Worm (Caenorhabditis elegans) whole organism, L1 larva: ENCODE data around the gene T11G6.2.

Source experiments
- C16A3.4 ChIP-seq: fragments of 150-350 bp; optimal IDR thresholded peaks from 2 replicates; lab custom pipeline; 2014; ENCODE audit warnings: missing biosample characterization, missing genetic modification characterization
- C34B4.2 ChIP-seq: sonication (generic microtip); optimal IDR thresholded peaks from 2 replicates; lab custom pipeline; 2017; ENCODE audit warnings: mild to moderate bottlenecking, missing genetic modification characterization, missing compliant biosample characterization
- aha-1 ChIP-seq: fragments of 150-350 bp; optimal IDR thresholded peaks from 2 replicates; lab custom pipeline; 2014; ENCODE audit warnings: missing biosample characterization, missing genetic modification characterization
- alr-1 ChIP-seq: fragments of 200-800 bp; sonication (Bioruptor generic); optimal IDR thresholded peaks from 2 replicates; lab custom pipeline; 2018; ENCODE audit warnings: borderline replicate concordance, mild to moderate bottlenecking, missing genetic modification characterization, missing compliant biosample characterization
- ceh-82 ChIP-seq, 3 experiments: fragments of 150-350 bp in 1 of 3; sonication (generic microtip) in 2 of 3; optimal IDR thresholded peaks; 2 replicates each; lab custom pipeline; 2014 to 2017; ENCODE audit warnings: missing biosample characterization in 3 of 3, missing genetic modification characterization in 3 of 3
- ceh-88 ChIP-seq: fragments of 200-800 bp; sonication (Bioruptor generic); IDR thresholded peaks from 2 replicates; pipeline ENCODE4 v1.3.6; 2022; ENCODE audit warnings: missing genetic modification characterization, missing compliant biosample characterization
- ceh-90 ChIP-seq: sonication (generic microtip); optimal IDR thresholded peaks from 2 replicates; lab custom pipeline; 2016; ENCODE audit warnings: missing genetic modification characterization, missing compliant biosample characterization
- dpl-1 ChIP-seq, 3 experiments: fragments of 150-350 bp in 2 of 3; sonication (generic microtip) in 1 of 3; optimal IDR thresholded peaks; 2 replicates each; lab custom pipeline; 2014 to 2017; ENCODE audit warnings: missing biosample characterization in 3 of 3, missing genetic modification characterization in 3 of 3, missing genetic modification reagents in 3 of 3
- dsc-1 ChIP-seq: sonication (generic microtip); optimal IDR thresholded peaks from 2 replicates; lab custom pipeline; 2016; ENCODE audit warnings: mild to moderate bottlenecking, missing genetic modification characterization, missing compliant biosample characterization
- egl-13 ChIP-seq: sonication (generic microtip); optimal IDR thresholded peaks from 2 replicates; lab custom pipeline; 2016; ENCODE audit warnings: missing genotype, missing genetic modification reagents, missing genetic modification characterization, missing compliant biosample characterization
- egl-27 ChIP-seq, 2 experiments: fragments of 150-350 bp in 1 of 2; sonication (generic microtip); optimal IDR thresholded peaks; 3 replicates each; lab custom pipeline; 2017 to 2018; ENCODE audit warnings: missing biosample characterization in 2 of 2, missing genetic modification characterization in 2 of 2, missing genetic modification reagents in 2 of 2
- elt-2 ChIP-seq: sonication (generic microtip); optimal IDR thresholded peaks from 2 replicates; lab custom pipeline; 2016; ENCODE audit warnings: missing genetic modification characterization, mild to moderate bottlenecking, inconsistent platforms, missing compliant biosample characterization, missing genetic modification reagents
- ets-5 ChIP-seq: fragments of 200-800 bp; sonication (Bioruptor generic); IDR thresholded peaks from 2 replicates; pipeline ENCODE4 v1.3.6; 2022; ENCODE audit warnings: missing genetic modification characterization, missing compliant biosample characterization
- fkh-10 ChIP-seq: sonication (generic microtip); optimal IDR thresholded peaks from 2 replicates; lab custom pipeline; 2017; ENCODE audit warnings: missing biosample characterization, missing genetic modification reagents, missing genetic modification characterization
- fkh-4 ChIP-seq: sonication (generic microtip); optimal IDR thresholded peaks from 2 replicates; lab custom pipeline; 2016; ENCODE audit warnings: missing compliant biosample characterization, missing genetic modification characterization, borderline replicate concordance
- fos-1 ChIP-seq: fragments of 150-350 bp; optimal IDR thresholded peaks from 2 replicates; lab custom pipeline; 2014; ENCODE audit warnings: missing biosample characterization, missing genetic modification characterization
- hlh-17 ChIP-seq: fragments of 200-800 bp; sonication (Bioruptor generic); optimal IDR thresholded peaks from 2 replicates; lab custom pipeline; 2018; ENCODE audit warnings: missing genetic modification characterization, mild to moderate bottlenecking, missing compliant biosample characterization, moderate library complexity, borderline replicate concordance
- irx-1 ChIP-seq: sonication (generic microtip); optimal IDR thresholded peaks from 2 replicates; lab custom pipeline; 2016; ENCODE audit warnings: missing genetic modification characterization, missing compliant biosample characterization
- isw-1 ChIP-seq: fragments of 200-800 bp; sonication (Bioruptor generic); IDR thresholded peaks from 2 replicates; pipeline ENCODE4 v1.3.6; 2022; ENCODE audit warnings: missing genetic modification characterization, missing compliant biosample characterization
- jun-1 ChIP-seq: fragments of 150-350 bp; optimal IDR thresholded peaks from 2 replicates; lab custom pipeline; 2014; ENCODE audit warnings: missing biosample characterization, missing genetic modification reagents, missing genetic modification characterization
- lin-13 ChIP-seq: fragments of 150-350 bp; optimal IDR thresholded peaks from 2 replicates; lab custom pipeline; 2014; ENCODE audit warnings: missing biosample characterization, missing genetic modification reagents, missing genetic modification characterization
- lin-14 ChIP-seq: fragments of 200-800 bp; sonication (Bioruptor generic); optimal IDR thresholded peaks from 2 replicates; lab custom pipeline; 2018; ENCODE audit warnings: mild to moderate bottlenecking, missing genetic modification characterization, moderate library complexity, missing compliant biosample characterization
- lin-35 ChIP-seq, 2 experiments: fragments of 150-350 bp; optimal IDR thresholded peaks; 2 replicates each; lab custom pipeline; 2014; ENCODE audit warnings: missing biosample characterization in 2 of 2, missing genetic modification characterization in 2 of 2, missing genetic modification reagents in 2 of 2
- lir-3 ChIP-seq: sonication (generic microtip); optimal IDR thresholded peaks from 2 replicates; lab custom pipeline; 2016; ENCODE audit warnings: mild to moderate bottlenecking, missing genetic modification characterization, moderate library complexity, missing compliant biosample characterization; ENCODE audit not compliant: poor library complexity
- lsy-2 ChIP-seq, 2 experiments: fragments of 150-350 bp; optimal IDR thresholded peaks; 2 replicates each; lab custom pipeline; 2014; ENCODE audit warnings: missing biosample characterization in 2 of 2, missing genetic modification characterization in 2 of 2
- mab-9 ChIP-seq: fragments of 200-800 bp; sonication (Bioruptor generic); IDR thresholded peaks from 2 replicates; pipeline ENCODE4 v1.3.6; 2022; ENCODE audit warnings: missing genetic modification reagents, missing genetic modification characterization, missing compliant biosample characterization
- mdl-1 ChIP-seq, 2 experiments: fragments of 150-350 bp; optimal IDR thresholded peaks; 2 replicates each; lab custom pipeline; 2014 to 2017; ENCODE audit warnings: missing biosample characterization in 2 of 2, missing genetic modification characterization in 2 of 2, inconsistent platforms in 1 of 2
- mep-1 ChIP-seq: fragments of 150-350 bp; optimal IDR thresholded peaks from 2 replicates; lab custom pipeline; 2014; ENCODE audit warnings: missing biosample characterization, missing genetic modification characterization
- nhr-19 ChIP-seq: fragments of 200-800 bp; sonication (Bioruptor generic); conservative IDR thresholded peaks from 2 replicates; pipeline ENCODE4 v1.3.6; 2022; ENCODE audit warnings: missing genetic modification characterization, missing compliant biosample characterization
- nhr-20 ChIP-seq: sonication (generic microtip); optimal IDR thresholded peaks from 2 replicates; lab custom pipeline; 2016; ENCODE audit warnings: mild to moderate bottlenecking, missing genetic modification characterization, missing compliant biosample characterization
- nhr-237 ChIP-seq: fragments of 150-350 bp; optimal IDR thresholded peaks from 2 replicates; lab custom pipeline; 2014; ENCODE audit warnings: missing biosample characterization, missing genetic modification characterization
- nhr-28 ChIP-seq: fragments of 150-350 bp; optimal IDR thresholded peaks from 2 replicates; lab custom pipeline; 2014; ENCODE audit warnings: missing biosample characterization, missing genetic modification characterization
- nhr-76 ChIP-seq: sonication (generic microtip); optimal IDR thresholded peaks from 2 replicates; lab custom pipeline; 2017; ENCODE audit warnings: missing biosample characterization, missing genetic modification characterization
- nhr-84 ChIP-seq: sonication (generic microtip); optimal IDR thresholded peaks from 2 replicates; lab custom pipeline; 2017; ENCODE audit warnings: missing biosample characterization, missing genetic modification characterization
- nhr-85 ChIP-seq: sonication (generic microtip); peaks from one replicate; lab custom pipeline; 2016; ENCODE audit warnings: missing genetic modification characterization, inconsistent platforms, missing compliant biosample characterization
- pqm-1 ChIP-seq: sonication (generic microtip); optimal IDR thresholded peaks from 3 replicates; lab custom pipeline; 2017; ENCODE audit warnings: missing biosample characterization, missing genetic modification characterization
- snpc-4 ChIP-seq: fragments of 150-350 bp; optimal IDR thresholded peaks from 2 replicates; lab custom pipeline; 2014; ENCODE audit warnings: missing biosample characterization, missing genetic modification characterization
- snu-23 ChIP-seq: sonication (generic microtip); optimal IDR thresholded peaks from 2 replicates; lab custom pipeline; 2016; ENCODE audit warnings: missing genetic modification characterization, missing compliant biosample characterization
- sptf-1 ChIP-seq: fragments of 150-350 bp; optimal IDR thresholded peaks from 2 replicates; lab custom pipeline; 2014; ENCODE audit warnings: missing biosample characterization, missing genetic modification characterization
- sup-37 ChIP-seq: fragments of 200-800 bp; sonication (Bioruptor generic); optimal IDR thresholded peaks from 2 replicates; lab custom pipeline; 2018; ENCODE audit warnings: mild to moderate bottlenecking, missing genetic modification characterization, missing compliant biosample characterization
- swsn-7 ChIP-seq: sonication (generic microtip); optimal IDR thresholded peaks from 2 replicates; lab custom pipeline; 2016; ENCODE audit warnings: missing genetic modification characterization, missing compliant biosample characterization
- tbx-2 ChIP-seq: sonication (generic microtip); optimal IDR thresholded peaks from 2 replicates; lab custom pipeline; 2016; ENCODE audit warnings: missing genetic modification characterization, missing compliant biosample characterization
- tlp-1 ChIP-seq: fragments of 150-350 bp; optimal IDR thresholded peaks from 2 replicates; lab custom pipeline; 2014; ENCODE audit warnings: missing biosample characterization, missing genetic modification characterization
- unc-86 ChIP-seq: sonication (generic microtip); optimal IDR thresholded peaks from 2 replicates; lab custom pipeline; 2016; ENCODE audit warnings: missing genetic modification characterization, missing compliant biosample characterization
- vab-15 ChIP-seq: sonication (generic microtip); optimal IDR thresholded peaks from 2 replicates; lab custom pipeline; 2017; ENCODE audit warnings: missing genotype, mild to moderate bottlenecking, missing genetic modification characterization, missing compliant biosample characterization
- xbp-1 ChIP-seq: sonication (generic microtip); optimal IDR thresholded peaks from 2 replicates; lab custom pipeline; 2016; ENCODE audit warnings: missing genetic modification characterization, missing compliant biosample characterization
- ztf-11 ChIP-seq, 2 experiments: sonication (generic microtip); optimal IDR thresholded peaks; 2 replicates each; lab custom pipeline; 2016 to 2017; ENCODE audit warnings: missing genetic modification characterization in 2 of 2, missing biosample characterization in 1 of 2, missing compliant biosample characterization in 1 of 2

Gene T11G6.2

ce11 chrIV:10826029-10826428 lies 32.3 kb downstream of the T11G6.2 start:
- no peak for TF ChIP-seq ceh-82 (tag; optimal IDR thresholded peaks at IDR 0.05; lab: Kevin White, UChicago)
- no peak for TF ChIP-seq pqm-1
- TF ChIP-seq egl-13, result no peak
- no peak for TF ChIP-seq vab-15 (tag; lab: Kevin White, UChicago)
- no peak for TF ChIP-seq fkh-10 (GFP tag; lab: Kevin White, UChicago)
- no peak for TF ChIP-seq dpl-1 (GFP tag; optimal IDR thresholded peaks at IDR 0.05; lab: Kevin White, UChicago)
- TF ChIP-seq swsn-7 (tag; lab: Kevin White, UChicago), result no peak
- no peak for TF ChIP-seq lin-35 (GFP tag; optimal IDR thresholded peaks at IDR 0.05; lab: Kevin White, UChicago)
- TF ChIP-seq nhr-19 (GFP tag; lab: Robert Waterston, UW), result no peak
- no peak for TF ChIP-seq elt-2
- TF ChIP-seq fos-1, result no peak
- TF ChIP-seq dsc-1 (tag; lab: Kevin White, UChicago), result no peak
- no peak for TF ChIP-seq sup-37 (GFP tag; lab: Kevin White, UChicago)
- no peak for TF ChIP-seq hlh-17
- no peak for TF ChIP-seq ets-5 (GFP tag; lab: Robert Waterston, UW)

ce11 chrIV:10825383-10825782 lies 32.9 kb downstream of the T11G6.2 start:
- no peak for TF ChIP-seq sptf-1
- TF ChIP-seq tbx-2 (tag; lab: Kevin White, UChicago), result no peak
- TF ChIP-seq nhr-85 (tag; lab: Kevin White, UChicago), result no peak
- TF ChIP-seq nhr-28 (tag; lab: Kevin White, UChicago), result no peak
- no peak for TF ChIP-seq egl-13
- TF ChIP-seq irx-1 (tag; lab: Kevin White, UChicago), result no peak
- TF ChIP-seq egl-27 (tag; optimal IDR thresholded peaks at IDR 0.05; lab: Kevin White, UChicago), result no peak
- no peak for TF ChIP-seq nhr-84 (tag; lab: Kevin White, UChicago)
- no peak for TF ChIP-seq aha-1 (tag; lab: Kevin White, UChicago)
- TF ChIP-seq lin-13 (GFP tag; lab: Kevin White, UChicago), result no peak
- TF ChIP-seq ceh-90 (tag; lab: Kevin White, UChicago), result no peak
- no peak for TF ChIP-seq fkh-4 (tag; lab: Kevin White, UChicago)
- TF ChIP-seq C34B4.2, result no peak
- no peak for TF ChIP-seq dpl-1 (GFP tag; optimal IDR thresholded peaks at IDR 0.05; lab: Kevin White, UChicago)
- TF ChIP-seq lsy-2 (tag; optimal IDR thresholded peaks at IDR 0.05; lab: Kevin White, UChicago), result no peak
- TF ChIP-seq tlp-1 (tag; lab: Kevin White, UChicago), result no peak
- TF ChIP-seq elt-2, result no peak

- TF ChIP-seq ceh-90 (tag; lab: Kevin White, UChicago), result no peak
- TF ChIP-seq unc-86 (tag; lab: Kevin White, UChicago), result peak; percentile 84
- no peak for TF ChIP-seq nhr-76
- peak; percentile 66 for TF ChIP-seq ceh-88 (GFP tag; lab: Robert Waterston, UW)
- TF ChIP-seq lin-35 (GFP tag; optimal IDR thresholded peaks at IDR 0.05; lab: Kevin White, UChicago), result peak; percentile 75 to 84
- TF ChIP-seq jun-1 (tag; lab: Kevin White, UChicago), result peak; percentile 83
- peak; percentile 68 for TF ChIP-seq lir-3 (tag; lab: Kevin White, UChicago)
- TF ChIP-seq mdl-1 (tag; optimal IDR thresholded peaks at IDR 0.05; lab: Kevin White, UChicago), result peak in 1 of 2 experiments; percentile 84
- peak; percentile 93 for TF ChIP-seq lin-14 (GFP tag; lab: Kevin White, UChicago)
- TF ChIP-seq mep-1 (tag; lab: Kevin White, UChicago), result peak; percentile 83
- peak; percentile 63 for TF ChIP-seq xbp-1 (tag; lab: Kevin White, UChicago)
- peak; percentile 85 for TF ChIP-seq fkh-10 (GFP tag; lab: Kevin White, UChicago)
- TF ChIP-seq egl-27 (tag; optimal IDR thresholded peaks at IDR 0.05; lab: Kevin White, UChicago), result peak; percentile 24 to 53
- peak; percentile 39 for TF ChIP-seq isw-1
- TF ChIP-seq snpc-4 (tag; lab: Kevin White, UChicago), result peak; percentile 52
- TF ChIP-seq snu-23 (GFP tag; lab: Kevin White, UChicago), result peak; percentile 94
- TF ChIP-seq lsy-2 (tag; optimal IDR thresholded peaks at IDR 0.05; lab: Kevin White, UChicago), result peak; percentile 70 to 93
- peak; percentile 89 for TF ChIP-seq nhr-20 (tag; lab: Kevin White, UChicago)
- no peak for TF ChIP-seq mab-9 (GFP tag; lab: Robert Waterston, UW)
- no peak for TF ChIP-seq fkh-4 (tag; lab: Kevin White, UChicago)
- TF ChIP-seq C16A3.4 (tag; lab: Kevin White, UChicago), result peak; percentile 94
- TF ChIP-seq ets-5 (GFP tag; lab: Robert Waterston, UW), result no peak
- TF ChIP-seq dsc-1 (tag; lab: Kevin White, UChicago), result peak; percentile 16
- peak; percentile 64 for TF ChIP-seq irx-1 (tag; lab: Kevin White, UChicago)
- TF ChIP-seq alr-1, result no peak
- no peak for TF ChIP-seq pqm-1
- TF ChIP-seq ceh-82 (tag; optimal IDR thresholded peaks at IDR 0.05; lab: Kevin White, UChicago), result peak; percentile 58 to 83 (median 75)
- peak; percentile 82 for TF ChIP-seq nhr-237 (tag; lab: Kevin White, UChicago)
- TF ChIP-seq ztf-11 (tag; optimal IDR thresholded peaks at IDR 0.05; lab: Kevin White, UChicago), result peak in 1 of 2 experiments; percentile 32
Measured at ce11 chrIV:10821672-10822304, 36.5 kb downstream of the T11G6.2 start.
